Worm (Caenorhabditis elegans) whole organism, dauer: Measurements from ENCODE around the gene cwc-15.
"Not testable (repeated sequence)": the region's sequence is repeated elsewhere in the genome, so short reads cannot be mapped to it uniquely, and the experiment has no call there.

Experiments used
- unc-62 ChIP-seq: sonication (generic microtip); optimal IDR thresholded peaks from 2 replicates; lab custom pipeline; 2017; ENCODE audit warnings: missing biosample characterization, missing genetic modification reagents, missing genetic modification characterization

cwc-15 gene

DNA sequence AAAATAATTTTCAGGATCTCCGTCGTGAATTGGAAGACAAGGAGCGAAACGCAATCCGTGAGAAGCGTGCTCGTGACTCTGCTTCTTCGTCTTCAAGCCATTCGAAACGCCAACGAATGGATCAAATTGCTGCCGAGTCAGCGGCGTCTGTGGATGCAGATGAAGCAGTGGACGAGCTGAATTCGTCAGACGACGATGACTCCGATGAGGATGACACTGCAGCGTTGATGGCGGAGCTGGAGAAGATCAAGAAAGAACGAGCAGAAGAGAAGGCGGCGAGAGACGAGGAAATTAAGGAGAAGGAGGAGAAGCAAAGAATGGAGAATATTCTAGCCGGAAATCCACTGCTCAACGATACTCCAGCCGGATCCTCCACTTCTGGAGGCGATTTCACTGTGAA is 408 bp downstream of the cwc-15 start:
- no peak for TF ChIP-seq unc-62

DNA sequence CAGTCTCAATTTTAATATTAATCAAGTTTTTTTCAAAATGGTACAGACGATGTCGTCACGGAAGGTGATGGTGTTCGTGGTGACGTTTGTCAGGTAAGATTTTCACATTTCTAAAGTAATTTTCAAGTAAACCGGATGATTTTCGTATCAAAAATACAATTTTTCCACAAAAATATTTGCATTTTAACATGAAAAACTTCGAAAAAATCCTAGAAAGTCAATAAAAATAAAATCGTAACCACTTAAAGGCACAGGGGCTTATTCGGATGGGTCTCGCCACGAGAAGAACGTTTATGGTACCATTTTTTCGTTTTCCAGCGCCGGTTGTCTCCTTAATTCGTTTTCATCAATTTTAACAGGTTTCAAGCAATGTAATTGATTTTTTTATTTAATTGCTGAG is 1.1 kb downstream of the cwc-15 start, which contains the start of gene T10C6.6:
Gene T10C6.6, plus strand, starts transcription at position 27 of the 400 bp plus-strand sequence.
- no peak for TF ChIP-seq unc-62

ce11 chrV:16024917-16025316 is 1.8 kb downstream of the cwc-15 start:
- no peak for TF ChIP-seq unc-62

DNA sequence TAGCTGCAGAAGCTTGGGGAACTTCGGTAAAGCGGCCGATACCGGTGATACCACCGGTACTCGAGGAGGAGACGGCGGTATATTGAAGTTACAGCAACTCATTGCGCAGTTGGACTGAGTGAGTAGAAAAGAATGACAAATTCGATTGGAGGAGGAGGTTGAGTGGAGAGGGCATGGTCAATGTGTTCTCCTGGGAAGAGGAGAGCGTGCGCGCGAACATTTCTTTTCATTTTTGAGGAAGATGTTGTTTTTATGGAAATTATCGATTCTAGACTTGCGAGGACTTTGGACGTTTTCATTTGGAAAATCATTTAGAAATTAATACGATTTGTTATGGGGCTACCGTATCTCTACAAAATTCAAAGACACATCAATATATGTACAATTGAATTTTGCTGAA is 6.1 kb downstream of the cwc-15 start:
- no peak for TF ChIP-seq unc-62

- TF ChIP-seq unc-62 = no peak
These were observed 8.4 kb downstream of the cwc-15 start, which contains the start of gene T10C6.7 for ce11 chrV:16031571-16031970. TSS of gene T10C6.7 (minus strand) at chrV:16031713.

DNA sequence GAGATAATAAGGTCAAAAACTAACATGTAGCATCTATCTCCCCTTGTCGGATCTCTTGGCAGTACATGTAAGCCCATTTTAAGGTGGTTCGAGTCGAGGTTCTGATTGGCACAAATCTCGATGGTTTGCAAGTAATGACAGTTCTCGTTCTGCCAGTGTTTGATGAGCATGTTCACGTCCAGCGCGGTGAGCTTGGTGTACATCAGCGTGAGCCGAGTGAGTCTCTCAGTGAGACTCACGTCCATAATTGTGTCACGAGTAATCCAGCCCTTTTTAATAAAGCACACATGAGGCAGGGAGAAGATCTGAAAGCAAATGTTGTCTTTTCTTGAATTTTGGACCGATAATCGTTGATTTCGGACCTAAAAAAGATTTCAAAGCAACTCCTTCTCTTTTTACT is 9.6 kb downstream of the cwc-15 start, which contains the start of gene T10C6.16:
Gene T10C6.16, minus strand, starts transcription at position 245 of the 400 bp plus-strand sequence.
- TF ChIP-seq unc-62 = no peak

DNA sequence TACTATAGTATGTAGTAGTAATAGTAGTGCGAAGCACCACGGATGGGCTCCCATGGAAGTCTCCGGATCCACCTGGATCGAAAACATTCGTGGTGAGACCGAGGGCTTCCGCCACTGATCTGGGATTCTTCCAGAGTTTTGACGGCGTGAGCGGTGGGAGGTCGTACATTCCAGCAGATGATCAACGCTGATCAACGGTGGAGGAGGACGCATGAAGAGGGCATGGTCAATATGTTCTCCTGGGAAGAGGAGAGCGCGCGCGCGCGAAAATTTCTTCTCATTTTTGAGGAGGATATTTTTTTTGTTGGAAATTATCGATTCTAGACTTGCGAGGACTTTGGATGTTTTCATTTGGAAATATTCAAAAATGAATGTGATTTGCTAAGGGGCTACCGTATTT is 10.3 kb downstream of the cwc-15 start:
- no peak for TF ChIP-seq unc-62

DNA sequence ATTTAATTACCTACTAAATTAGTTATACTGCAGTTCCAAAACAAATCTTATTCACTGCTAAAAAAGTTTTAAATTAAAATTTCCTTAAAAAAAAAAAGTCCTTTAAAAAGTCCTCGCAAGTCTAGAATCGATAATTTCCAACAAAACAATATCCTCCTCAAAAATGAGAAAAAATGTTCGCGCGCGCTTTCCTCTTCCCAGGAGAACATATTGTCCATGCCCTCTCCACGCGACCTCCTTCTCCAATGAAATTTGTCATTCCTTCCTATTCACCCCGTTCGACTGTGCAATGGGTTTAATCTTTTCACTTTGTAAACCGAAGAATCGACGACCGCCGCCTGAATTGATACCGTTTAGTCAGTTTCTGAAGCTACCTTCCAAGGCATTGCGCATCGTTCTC is 13.0 kb downstream of the cwc-15 start, which contains the start of gene T10C6.10:
Gene T10C6.10, plus strand, starts transcription at position 248 of the 400 bp plus-strand sequence.
- TF ChIP-seq unc-62 = no peak

DNA sequence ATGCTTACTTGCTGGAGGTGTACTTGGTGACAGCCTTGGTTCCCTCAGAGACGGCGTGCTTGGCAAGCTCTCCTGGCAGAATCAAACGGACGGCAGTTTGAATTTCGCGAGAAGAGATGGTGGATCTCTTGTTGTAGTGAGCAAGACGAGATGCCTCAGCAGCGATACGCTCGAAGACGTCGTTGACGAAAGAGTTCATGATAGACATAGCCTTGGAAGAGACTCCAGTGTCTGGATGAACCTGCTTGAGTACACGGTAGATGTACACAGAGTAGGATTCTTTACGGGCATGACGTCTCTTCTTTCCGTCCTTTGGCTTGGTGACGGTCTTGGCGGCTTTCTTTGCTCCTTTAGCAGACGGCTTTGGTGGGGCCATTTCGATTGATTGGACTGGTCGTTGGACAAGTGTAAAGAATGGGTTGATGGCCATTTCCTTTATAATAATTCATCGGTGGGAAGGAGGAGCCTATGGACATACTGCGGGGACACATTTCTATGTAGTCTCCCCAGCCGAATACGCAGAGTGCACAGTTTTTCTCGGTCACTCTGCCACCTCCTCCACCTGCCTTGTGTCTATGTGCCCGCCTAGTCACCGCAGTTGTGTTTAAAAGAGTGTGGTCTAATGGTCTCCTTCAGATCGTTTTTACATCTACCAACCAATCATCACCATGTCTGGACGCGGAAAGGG is 17.1 kb downstream of the cwc-15 start, which contains the start of the genes his-4 and his-3:
Gene his-4, minus strand, starts transcription at position 376 of the 688 bp plus-strand sequence.
Gene his-3, plus strand, starts transcription at position 669 of the 688 bp plus-strand sequence.
- TF ChIP-seq unc-62 = not testable (repeated sequence)

DNA sequence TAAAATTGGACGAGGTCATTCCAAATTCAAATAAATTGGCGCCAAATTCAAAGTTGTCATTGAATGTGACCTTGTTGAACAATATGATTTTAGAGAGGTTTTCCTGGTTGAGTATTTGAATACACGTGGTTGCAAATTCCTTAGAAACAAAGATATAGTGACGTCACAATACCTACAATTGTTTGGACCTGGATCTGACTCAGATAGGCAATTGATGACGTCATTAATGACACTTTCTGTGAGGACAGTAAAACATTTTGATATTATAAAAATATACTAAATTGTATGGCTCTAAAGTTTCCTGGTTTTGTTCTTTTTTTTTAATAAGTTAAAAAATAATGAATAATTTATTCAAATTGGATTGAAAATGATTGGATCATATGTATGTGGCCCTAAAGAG is 18.3 kb downstream of the cwc-15 start:
- TF ChIP-seq unc-62 = no peak

- not testable (repeated sequence) for TF ChIP-seq unc-62
These were observed 19.0 kb downstream of the cwc-15 start, which contains the start of the genes his-2 and his-1 for ce11 chrV:16041925-16042742. TSS of gene his-2 (minus strand) at chrV:16042283. TSS of gene his-1 (plus strand) at chrV:16042520.

DNA sequence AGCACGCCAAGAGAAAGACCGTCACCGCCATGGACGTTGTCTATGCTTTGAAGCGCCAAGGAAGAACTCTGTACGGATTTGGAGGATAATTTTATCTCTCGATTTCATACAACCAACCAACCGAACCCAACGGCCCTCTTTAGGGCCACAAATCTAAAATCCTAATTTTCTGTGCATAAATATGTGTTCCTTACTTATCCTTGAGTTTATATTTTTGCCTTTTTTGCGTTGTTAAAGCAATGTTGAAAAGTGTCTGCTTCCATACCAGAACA is 19.5 kb downstream of the cwc-15 start:
- TF ChIP-seq unc-62 = no peak

ce11 chrV:16043686-16044085 is 20.5 kb downstream of the cwc-15 start:
- no peak for TF ChIP-seq unc-62

ce11 chrV:16045837-16046236 is 22.7 kb downstream of the cwc-15 start, which contains the start of gene T10C6.15:
TSS of gene T10C6.15 (minus strand) at chrV:16045940.
- TF ChIP-seq unc-62 = no peak

DNA sequence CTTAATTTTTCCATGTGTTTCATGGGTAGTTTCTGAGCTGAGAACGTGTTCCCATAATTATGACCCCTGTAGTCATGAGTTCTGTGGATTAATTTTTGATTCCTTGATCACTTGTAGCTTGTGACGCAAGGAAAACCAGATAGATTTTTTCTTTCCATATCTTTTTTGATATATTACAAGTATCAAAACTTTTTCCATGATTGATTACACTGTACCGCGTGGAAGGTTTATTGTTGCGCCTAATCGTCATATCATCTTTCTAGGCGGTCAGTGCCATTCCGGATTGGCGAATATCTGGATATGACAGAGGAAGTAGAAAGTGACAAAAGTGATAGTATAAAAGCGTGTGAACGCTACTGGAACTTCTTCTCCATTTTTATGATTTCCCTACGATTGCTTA is 23.4 kb downstream of the cwc-15 start, which contains the start of gene ZK285.2:
Gene ZK285.2, plus strand, starts transcription at position 301 of the 400 bp plus-strand sequence.
- TF ChIP-seq unc-62 = no peak

- TF ChIP-seq unc-62 = no peak
These were observed 23.9 kb downstream of the cwc-15 start for ce11 chrV:16047052-16047451.

DNA sequence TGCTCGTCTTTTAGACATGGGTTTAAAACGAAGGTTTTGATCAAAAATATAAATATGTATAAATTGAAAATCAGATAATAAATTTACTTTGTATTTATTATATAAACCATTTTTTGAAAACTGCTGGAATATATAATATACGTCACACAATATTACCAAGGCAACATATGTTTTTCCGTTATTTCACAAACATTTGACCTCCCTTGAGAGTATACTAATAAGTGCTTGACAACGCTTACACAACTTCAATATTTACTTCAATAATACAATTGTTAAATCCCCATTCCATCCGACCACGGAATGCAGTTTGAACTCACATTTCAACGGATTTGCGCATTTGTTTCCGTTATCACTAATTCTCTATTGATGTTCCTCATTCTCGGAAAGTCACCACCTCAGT is 24.4 kb downstream of the cwc-15 start, which contains the start of gene str-198:
Gene str-198, plus strand, starts transcription at position 301 of the 400 bp plus-strand sequence.
- TF ChIP-seq unc-62 = no peak
